Fruit fly (Drosophila melanogaster): ENCODE measurements around the gene CG3199.

The CG3199 gene

dm6 chr3R:14125479-14126121 lies 36.9 kb upstream of the CG3199 start, which contains the start of the genes 140up and Polr2B (continued):
- TF ChIP-seq Vsx1 (GFP tag; optimal IDR thresholded peaks at IDR 0.05) (no peak), Fer2 (tag; optimal IDR thresholded peaks at IDR 0.05) (peak; percentile 92), Mes4 (GFP tag; optimal IDR thresholded peaks at IDR 0.05) (peak; percentile 52), Hand (GFP tag; optimal IDR thresholded peaks at IDR 0.05) (peak; percentile 72), CG18619 (GFP tag; optimal IDR thresholded peaks at IDR 0.05) (peak; percentile 91), CG5953 (GFP tag; IDR thresholded peaks at IDR 0.05) (peak; percentile 59), grn (GFP tag; optimal IDR thresholded peaks at IDR 0.05) (no peak), cad (GFP tag; optimal IDR thresholded peaks at IDR 0.05) (no peak), CG15073 (GFP tag; optimal IDR thresholded peaks at IDR 0.05) (peak; percentile 67), Opbp (GFP tag; IDR thresholded peaks at IDR 0.05; ENCODE audit: partially characterized antibody) (no peak), CG6854 (GFP tag; optimal IDR thresholded peaks at IDR 0.05) (peak; percentile 61), CG2678 (tag; optimal IDR thresholded peaks at IDR 0.05) (peak; percentile 94), Mrtf (GFP tag; IDR thresholded peaks at IDR 0.05) (peak; percentile 88), pnt (GFP tag; optimal IDR thresholded peaks at IDR 0.05) (peak; percentile 81), sens (GFP tag) (peak; percentile 95), tap (tag; optimal IDR thresholded peaks at IDR 0.05) (peak; percentile 88), ttk (GFP tag; IDR thresholded peaks at IDR 0.05) (peak; percentile 89), CG13123 (GFP tag; optimal IDR thresholded peaks at IDR 0.05) (peak; percentile 86), CG3065 (GFP tag; optimal IDR thresholded peaks at IDR 0.05) (peak; percentile 92), CG1024 (GFP tag; IDR thresholded peaks at IDR 0.05) (peak; percentile 80; the same call in 1 of the 2 replicates), Dad (GFP tag; optimal IDR thresholded peaks at IDR 0.05) (peak; percentile 52), tgo (GFP tag; IDR thresholded peaks at IDR 0.05) (peak; percentile 95), CG11247 (GFP tag; IDR thresholded peaks at IDR 0.05) (peak; percentile 91), z (GFP tag; IDR thresholded peaks at IDR 0.05) (no peak), salm (tag; optimal IDR thresholded peaks at IDR 0.05) (peak; percentile 78), CG15479 (GFP tag; optimal IDR thresholded peaks at IDR 0.05) (no peak), zfh2 (GFP tag; optimal IDR thresholded peaks at IDR 0.05) (peak; percentile 88), NC2α (GFP tag; optimal IDR thresholded peaks at IDR 0.05) (peak; percentile 9), stc (GFP tag; IDR thresholded peaks at IDR 0.05) (peak; percentile 89), unc-4 (GFP tag; IDR thresholded peaks at IDR 0.05; ENCODE audit: partially characterized antibody) (no peak), Hr39 (optimal IDR thresholded peaks at IDR 0.05) (no peak), repo (GFP tag; optimal IDR thresholded peaks at IDR 0.05) (peak; percentile 11), zfh1 (GFP tag; IDR thresholded peaks at IDR 0.05) (peak; percentile 88), CHES-1-like (GFP tag; optimal IDR thresholded peaks at IDR 0.05) (peak; percentile 76), pum (GFP tag; optimal IDR thresholded peaks at IDR 0.05) (peak; percentile 83), CG9797 (GFP tag; optimal IDR thresholded peaks at IDR 0.05) (peak; percentile 9), Sox102F (GFP tag; optimal IDR thresholded peaks at IDR 0.05) (peak; percentile 95), gem (tag; optimal IDR thresholded peaks at IDR 0.05) (peak; percentile 97), nau (GFP tag; optimal IDR thresholded peaks at IDR 0.05) (peak; percentile 76), Bgb (GFP tag; IDR thresholded peaks at IDR 0.05; ENCODE audit: partially characterized antibody) (no peak), Side (GFP tag; optimal IDR thresholded peaks at IDR 0.05) (peak; percentile 69), Asciz (GFP tag; optimal IDR thresholded peaks at IDR 0.05) (peak; percentile 83), CG4282 (GFP tag; optimal IDR thresholded peaks at IDR 0.05) (peak; percentile 46), kay (GFP tag; optimal IDR thresholded peaks at IDR 0.05) (peak; percentile 87), NfI (GFP tag; optimal IDR thresholded peaks at IDR 0.05) (peak; percentile 93), knrl (GFP tag; IDR thresholded peaks at IDR 0.05; ENCODE audit: partially characterized antibody) (no peak; the same call in 2 of the 3 replicates), CG8290 (GFP tag; optimal IDR thresholded peaks at IDR 0.05) (peak; percentile 87), CG8290 (tag; optimal IDR thresholded peaks at IDR 0.05) (peak in 1 of 2 experiments; percentile 68), btn (GFP tag; optimal IDR thresholded peaks at IDR 0.05) (peak; percentile 20), ATbp (GFP tag; optimal IDR thresholded peaks at IDR 0.05) (peak; percentile 81), CG4730 (GFP tag; IDR thresholded peaks at IDR 0.05) (peak; percentile 88)

All from whole organism, embryonic.